Worm (Caenorhabditis elegans) whole organism, young adult: Measurements from ENCODE around the gene Y54G2A.7.

Experiments
- F37B4.10 ChIP-seq: fragments of 200-800 bp; sonication (Bioruptor generic); IDR thresholded peaks from 2 replicates; pipeline ENCODE4 v1.3.6; 2022; ENCODE audit warnings: missing genetic modification characterization, missing compliant biosample characterization
- Y56A3A.18 ChIP-seq: fragments of 200-800 bp; sonication (Bioruptor generic); IDR thresholded peaks from 2 replicates; pipeline ENCODE4 v1.3.6; 2022; ENCODE audit warnings: missing genetic modification reagents, missing genetic modification characterization, missing compliant biosample characterization
- ZK185.1 ChIP-seq: sonication (generic microtip); optimal IDR thresholded peaks from 2 replicates; lab custom pipeline; 2016; ENCODE audit warnings: mild to moderate bottlenecking, missing genetic modification characterization, missing compliant biosample characterization; ENCODE audit not compliant: poor library complexity, severe bottlenecking
- attf-6 ChIP-seq: fragments of 200-800 bp; sonication (Bioruptor generic); IDR thresholded peaks from 2 replicates; pipeline ENCODE4 v1.3.6; 2022; ENCODE audit warnings: missing genetic modification reagents, missing genetic modification characterization, missing compliant biosample characterization
- egl-18 ChIP-seq: fragments of 200-800 bp; sonication (Bioruptor generic); IDR thresholded peaks from 2 replicates; pipeline ENCODE4 v1.3.6; 2022; ENCODE audit warnings: missing genetic modification reagents, missing genetic modification characterization, missing compliant biosample characterization
- egrh-3 ChIP-seq: fragments of 200-800 bp; sonication (Bioruptor generic); IDR thresholded peaks from 2 replicates; pipeline ENCODE4 v1.3.6; 2022; ENCODE audit warnings: missing genetic modification reagents, missing genetic modification characterization, missing compliant biosample characterization
- ekl-4 ChIP-seq: fragments of 200-800 bp; sonication (Bioruptor generic); IDR thresholded peaks from 2 replicates; pipeline ENCODE4 v1.3.6; 2022; ENCODE audit warnings: missing genetic modification reagents, missing genetic modification characterization, missing compliant biosample characterization
- hmg-1.2 ChIP-seq: fragments of 200-800 bp; sonication (Bioruptor generic); IDR thresholded peaks from 2 replicates; pipeline ENCODE4 v1.3.6; 2022; ENCODE audit warnings: missing genetic modification reagents, missing genetic modification characterization, missing compliant biosample characterization
- hmg-20 ChIP-seq: fragments of 200-800 bp; sonication (Bioruptor generic); IDR thresholded peaks from 2 replicates; pipeline ENCODE4 v1.3.6; 2022; ENCODE audit warnings: missing genetic modification reagents, missing genetic modification characterization, missing compliant biosample characterization
- hrde-1 ChIP-seq: sonication (generic microtip); optimal IDR thresholded peaks from 2 replicates; lab custom pipeline; 2016; ENCODE audit warnings: missing genetic modification characterization, mild to moderate bottlenecking, missing compliant biosample characterization, moderate library complexity, missing genotype, missing genetic modification reagents, borderline replicate concordance
- hsf-1 ChIP-seq: fragments of 200-800 bp; sonication (Bioruptor generic); IDR thresholded peaks from 2 replicates; pipeline ENCODE4 v1.3.6; 2022; ENCODE audit warnings: missing genetic modification reagents, missing genetic modification characterization, missing compliant biosample characterization
- lin-26 ChIP-seq: fragments of 200-800 bp; sonication (Bioruptor generic); IDR thresholded peaks from 2 replicates; pipeline ENCODE4 v1.3.6; 2022; ENCODE audit warnings: missing genetic modification reagents, missing genetic modification characterization, missing compliant biosample characterization
- mcd-1 ChIP-seq: fragments of 200-800 bp; sonication (Bioruptor generic); IDR thresholded peaks from 2 replicates; pipeline ENCODE4 v1.3.6; 2022; ENCODE audit warnings: missing genetic modification reagents, missing genetic modification characterization, missing compliant biosample characterization
- rpc-1 ChIP-seq, 2 experiments: fragments of 150-350 bp in 1 of 2; sonication (generic microtip) in 1 of 2; optimal IDR thresholded peaks; 2 replicates each; lab custom pipeline; 2014 to 2018; ENCODE audit warnings: missing biosample characterization in 1 of 2, missing genetic modification characterization in 1 of 2, missing genetic modification reagents in 1 of 2, missing genotype in 1 of 2
- snpc-3.4 ChIP-seq: sonication (generic microtip); optimal IDR thresholded peaks from 2 replicates; lab custom pipeline; 2017; ENCODE audit warnings: missing genetic modification characterization, mild to moderate bottlenecking, missing compliant biosample characterization, antibody characterized with exemption, moderate library complexity, missing genotype, missing genetic modification reagents
- zfh-2 ChIP-seq: fragments of 200-800 bp; sonication (Bioruptor generic); conservative IDR thresholded peaks from 2 replicates; pipeline ENCODE4 v1.3.6; 2022; ENCODE audit warnings: missing genetic modification reagents, missing genetic modification characterization, missing compliant biosample characterization
- zim-3 ChIP-seq: sonication (generic microtip); optimal IDR thresholded peaks from 2 replicates; lab custom pipeline; 2017; ENCODE audit warnings: mild to moderate bottlenecking, missing genetic modification characterization, moderate library complexity, missing compliant biosample characterization

The Y54G2A.7 gene

ce11 chrIV:2887245-2887644 lies 48.8 kb downstream of the Y54G2A.7 start:
- TF ChIP-seq attf-6 (GFP tag; lab: Robert Waterston, UW) (no peak), hmg-20 (GFP tag; lab: Robert Waterston, UW) (no peak), hsf-1 (peak; percentile 15; the same call in 1 of the 2 replicates), mcd-1 (0 out of 2 replicates have a peak, but pooled peaks have one; percentile 18), F37B4.10 (0 out of 2 replicates have a peak, but pooled peaks have one; percentile 11), ekl-4 (GFP tag; lab: Robert Waterston, UW) (no peak), lin-26 (no peak), egl-18 (no peak), egrh-3 (GFP tag; lab: Robert Waterston, UW) (peak; percentile 22; the same call in 1 of the 2 replicates), zfh-2 (GFP tag; lab: Robert Waterston, UW) (peak; percentile 77), snpc-3.4 (tag; lab: Kevin White, UChicago) (no peak)

- no peak for TF ChIP-seq ZK185.1 (tag; lab: Kevin White, UChicago)
- no peak for TF ChIP-seq hmg-1.2 (GFP tag; lab: Robert Waterston, UW)
- 0 out of 2 replicates have a peak, but pooled peaks have one; percentile 25 for TF ChIP-seq mcd-1
- TF ChIP-seq rpc-1 (optimal IDR thresholded peaks at IDR 0.05; lab: Kevin White, UChicago) = no peak
- no peak for TF ChIP-seq rpc-1 (tag; optimal IDR thresholded peaks at IDR 0.05; lab: Kevin White, UChicago)
- peak; percentile 90 for TF ChIP-seq zfh-2 (GFP tag; lab: Robert Waterston, UW)
- peak; percentile 29 for TF ChIP-seq zim-3 (tag; lab: Kevin White, UChicago)
- no peak for TF ChIP-seq Y56A3A.18 (GFP tag; lab: Robert Waterston, UW)
- peak; percentile 78; the same call in 1 of the 2 replicates for TF ChIP-seq egrh-3 (GFP tag; lab: Robert Waterston, UW)
- TF ChIP-seq hrde-1 (tag; lab: Kevin White, UChicago) = no peak
These were observed 50.2 kb downstream of the Y54G2A.7 start for ce11 chrIV:2888496-2889101.
